Fruit fly (Drosophila melanogaster) whole organism, embryonic: ENCODE results near the gene Bap60.

Experiments used
- Abd-B ChIP-seq: fragments of 200-800 bp; sonication (Bioruptor generic); optimal IDR thresholded peaks from 2 replicates; lab custom pipeline; 2018; ENCODE audit warnings: missing biosample characterization, mild to moderate bottlenecking, missing genetic modification characterization, moderate library complexity
- Bdp1 ChIP-seq: fragments of 200-800 bp; sonication (Bioruptor generic); optimal IDR thresholded peaks from 3 replicates; lab custom pipeline; 2016; ENCODE audit warnings: missing biosample characterization, missing genetic modification characterization
- CG10147 ChIP-seq: fragments of 200-800 bp; sonication (Bioruptor generic); optimal IDR thresholded peaks from 2 replicates; lab custom pipeline; 2019; ENCODE audit warnings: missing biosample characterization, mild to moderate bottlenecking, missing genetic modification characterization, moderate library complexity
- CG1024 ChIP-seq: fragments of 200-800 bp; sonication (Bioruptor generic); IDR thresholded peaks from 2 replicates; pipeline ENCODE4 v1.3.6; 2022; ENCODE audit warnings: missing biosample characterization, missing genetic modification characterization
- CG10366 ChIP-seq: fragments of 200-800 bp; sonication (Bioruptor generic); IDR thresholded peaks from 2 replicates; pipeline ENCODE4 v1.3.6; 2022; ENCODE audit warnings: missing biosample characterization, missing genetic modification characterization
- CG10462 ChIP-seq: fragments of 200-800 bp; sonication (Bioruptor generic); optimal IDR thresholded peaks from 2 replicates; lab custom pipeline; 2016; ENCODE audit warnings: missing biosample characterization, missing genetic modification characterization
- CG12155 ChIP-seq: fragments of 200-800 bp; sonication (Bioruptor generic); optimal IDR thresholded peaks from 3 replicates; lab custom pipeline; 2016; ENCODE audit warnings: missing biosample characterization, missing genetic modification characterization
- CG1233 ChIP-seq: fragments of 200-800 bp; sonication (Bioruptor generic); optimal IDR thresholded peaks from 4 replicates; lab custom pipeline; 2018; ENCODE audit warnings: missing biosample characterization, mild to moderate bottlenecking, missing genetic modification characterization
- CG13296 ChIP-seq: fragments of 200-800 bp; sonication (Bioruptor generic); optimal IDR thresholded peaks from 3 replicates; lab custom pipeline; 2018; ENCODE audit warnings: missing biosample characterization, mild to moderate bottlenecking, missing genetic modification characterization
- CG13894 ChIP-seq: fragments of 200-800 bp; sonication (Bioruptor generic); optimal IDR thresholded peaks from 3 replicates; lab custom pipeline; 2018; ENCODE audit warnings: missing biosample characterization, mild to moderate bottlenecking, missing genetic modification characterization, moderate library complexity
- CG1529 ChIP-seq: fragments of 200-800 bp; sonication (Bioruptor generic); optimal IDR thresholded peaks from 3 replicates; lab custom pipeline; 2018; ENCODE audit warnings: missing biosample characterization, missing genetic modification characterization
- CG15514 ChIP-seq: fragments of 200-800 bp; sonication (Bioruptor generic); optimal IDR thresholded peaks from 3 replicates; lab custom pipeline; 2017; ENCODE audit warnings: missing biosample characterization, missing genetic modification characterization, mild to moderate bottlenecking, moderate library complexity, missing genetic modification reagents
- CG16779 ChIP-seq: fragments of 200-800 bp; sonication (Bioruptor generic); IDR thresholded peaks from 2 replicates; pipeline ENCODE4 v1.3.6; 2022; ENCODE audit warnings: missing biosample characterization, missing genetic modification characterization
- CG17829 ChIP-seq: fragments of 200-800 bp; optimal IDR thresholded peaks from 2 replicates; lab custom pipeline; 2019; ENCODE audit warnings: missing biosample characterization, mild to moderate bottlenecking, missing genetic modification characterization, moderate library complexity
- CG2712 ChIP-seq: fragments of 200-800 bp; optimal IDR thresholded peaks from 3 replicates; lab custom pipeline; 2019; ENCODE audit warnings: missing biosample characterization, mild to moderate bottlenecking, missing genetic modification characterization, moderate library complexity
- CG30020 ChIP-seq: fragments of 200-800 bp; optimal IDR thresholded peaks from 2 replicates; lab custom pipeline; 2019; ENCODE audit warnings: missing biosample characterization, mild to moderate bottlenecking, missing genetic modification characterization, moderate library complexity
- CG31365 ChIP-seq: fragments of 200-800 bp; sonication (Bioruptor generic); optimal IDR thresholded peaks from 2 replicates; lab custom pipeline; 2018; ENCODE audit warnings: missing biosample characterization, mild to moderate bottlenecking, missing genetic modification characterization
- CG4282 ChIP-seq: fragments of 200-800 bp; sonication (Bioruptor generic); optimal IDR thresholded peaks from 2 replicates; lab custom pipeline; 2016; ENCODE audit warnings: missing biosample characterization, missing genetic modification characterization
- CG4707 ChIP-seq: fragments of 200-800 bp; sonication (Bioruptor generic); optimal IDR thresholded peaks from 2 replicates; lab custom pipeline; 2018; ENCODE audit warnings: missing biosample characterization, mild to moderate bottlenecking, missing genetic modification characterization, moderate library complexity
- CG7786 ChIP-seq: fragments of 200-800 bp; sonication (Bioruptor generic); optimal IDR thresholded peaks from 2 replicates; lab custom pipeline; 2016; ENCODE audit warnings: missing biosample characterization, missing genetic modification characterization
- CG9609 ChIP-seq: fragments of 200-800 bp; sonication (Bioruptor generic); optimal IDR thresholded peaks from 3 replicates; lab custom pipeline; 2016; ENCODE audit warnings: missing biosample characterization, missing genetic modification characterization
- CG9727 ChIP-seq: fragments of 200-800 bp; sonication (Bioruptor generic); optimal IDR thresholded peaks from 3 replicates; lab custom pipeline; 2017; ENCODE audit warnings: missing biosample characterization, mild to moderate bottlenecking, missing genetic modification characterization
- CoRest ChIP-seq: fragments of 200-800 bp; sonication (Bioruptor generic); optimal IDR thresholded peaks from 3 replicates; lab custom pipeline; 2018; ENCODE audit warnings: missing biosample characterization, mild to moderate bottlenecking, missing genetic modification characterization, moderate library complexity
- Dek ChIP-seq: fragments of 200-800 bp; sonication (Bioruptor generic); optimal IDR thresholded peaks from 3 replicates; lab custom pipeline; 2019; ENCODE audit warnings: missing biosample characterization, mild to moderate bottlenecking, missing genetic modification characterization, moderate library complexity
- Dp ChIP-seq: fragments of 200-800 bp; sonication (Bioruptor generic); optimal IDR thresholded peaks from 2 replicates; lab custom pipeline; 2018; ENCODE audit warnings: missing biosample characterization, mild to moderate bottlenecking, missing genetic modification characterization, moderate library complexity
- HLH3B ChIP-seq: fragments of 200-800 bp; sonication (Bioruptor generic); IDR thresholded peaks from 2 replicates; pipeline ENCODE4 v1.3.6; 2022; ENCODE audit warnings: missing biosample characterization, missing genetic modification characterization
- Hmr ChIP-seq: fragments of 200-800 bp; sonication (Bioruptor generic); optimal IDR thresholded peaks from 3 replicates; lab custom pipeline; 2017; ENCODE audit warnings: mild to moderate bottlenecking, missing biosample characterization, missing genetic modification reagents, missing genetic modification characterization
- Hsf ChIP-seq: fragments of 200-800 bp; sonication (Bioruptor generic); optimal IDR thresholded peaks from 3 replicates; lab custom pipeline; 2016; ENCODE audit warnings: missing biosample characterization, missing genetic modification characterization
- Ravus ChIP-seq: fragments of 200-800 bp; sonication (Bioruptor generic); IDR thresholded peaks from 2 replicates; pipeline ENCODE4 v1.3.6; 2022; ENCODE audit warnings: missing biosample characterization, missing genetic modification characterization
- Sox100B ChIP-seq: fragments of 200-800 bp; sonication (Bioruptor generic); optimal IDR thresholded peaks from 3 replicates; lab custom pipeline; 2018; ENCODE audit warnings: missing biosample characterization, mild to moderate bottlenecking, missing genetic modification characterization
- Taf1 ChIP-seq: fragments of 200-800 bp; sonication (Bioruptor generic); IDR thresholded peaks from 2 replicates; pipeline ENCODE4 v1.3.6; 2022; ENCODE audit warnings: missing biosample characterization, missing genetic modification characterization
- ase ChIP-seq: fragments of 200-800 bp; sonication (Bioruptor generic); IDR thresholded peaks from 3 replicates; pipeline ENCODE4 v1.3.6; 2022; ENCODE audit warnings: missing biosample characterization, missing genetic modification characterization
- cato ChIP-seq: fragments of 200-800 bp; sonication (Bioruptor generic); optimal IDR thresholded peaks from 2 replicates; lab custom pipeline; 2016; ENCODE audit warnings: missing biosample characterization, missing genetic modification characterization, borderline replicate concordance
- caup ChIP-seq: fragments of 200-800 bp; sonication (Bioruptor generic); optimal IDR thresholded peaks from 3 replicates; lab custom pipeline; 2017; ENCODE audit warnings: missing biosample characterization, mild to moderate bottlenecking, missing genetic modification characterization, moderate library complexity; ENCODE audit not compliant: severe bottlenecking
- da ChIP-seq: fragments of 200-800 bp; sonication (Bioruptor generic); optimal IDR thresholded peaks from 2 replicates; lab custom pipeline; 2016; ENCODE audit warnings: missing biosample characterization, missing genetic modification characterization
- gce ChIP-seq: fragments of 200-800 bp; sonication (Bioruptor generic); IDR thresholded peaks from 3 replicates; pipeline ENCODE4 v1.3.6; 2022; ENCODE audit warnings: missing biosample characterization, missing genetic modification characterization
- gem ChIP-seq: fragments of 200-800 bp; sonication (Bioruptor generic); optimal IDR thresholded peaks from 2 replicates; lab custom pipeline; 2019; ENCODE audit warnings: missing biosample characterization, mild to moderate bottlenecking, missing genetic modification characterization, moderate library complexity
- gfzf ChIP-seq: fragments of 200-800 bp; sonication (Bioruptor generic); optimal IDR thresholded peaks from 2 replicates; lab custom pipeline; 2016; ENCODE audit warnings: missing biosample characterization, mild to moderate bottlenecking, missing genetic modification characterization, moderate library complexity
- kay ChIP-seq: fragments of 200-800 bp; sonication (Bioruptor generic); optimal IDR thresholded peaks from 2 replicates; lab custom pipeline; 2016; ENCODE audit warnings: missing biosample characterization, missing genetic modification characterization
- lab ChIP-seq: fragments of 200-800 bp; sonication (Bioruptor generic); optimal IDR thresholded peaks from 3 replicates; lab custom pipeline; 2017; ENCODE audit warnings: missing biosample characterization, missing genetic modification characterization, mild to moderate bottlenecking, moderate library complexity, missing genetic modification reagents
- lmd ChIP-seq: fragments of 200-800 bp; sonication (Bioruptor generic); IDR thresholded peaks from 2 replicates; pipeline ENCODE4 v1.3.6; 2022; ENCODE audit warnings: missing biosample characterization, missing genetic modification characterization
- mirr ChIP-seq: fragments of 200-800 bp; sonication (Bioruptor generic); optimal IDR thresholded peaks from 3 replicates; lab custom pipeline; 2018; ENCODE audit warnings: missing biosample characterization, mild to moderate bottlenecking, missing genetic modification characterization
- mld ChIP-seq: fragments of 200-800 bp; sonication (Bioruptor generic); IDR thresholded peaks from 3 replicates; pipeline ENCODE4 v1.3.6; 2022; ENCODE audit warnings: missing biosample characterization, missing genetic modification characterization; ENCODE audit not compliant: partially characterized antibody
- oc ChIP-seq: fragments of 200-800 bp; sonication (Bioruptor generic); optimal IDR thresholded peaks from 2 replicates; lab custom pipeline; 2018; ENCODE audit warnings: missing biosample characterization, mild to moderate bottlenecking, missing genetic modification characterization, moderate library complexity
- pb ChIP-seq: fragments of 200-800 bp; sonication (Bioruptor generic); optimal IDR thresholded peaks from 3 replicates; lab custom pipeline; 2016; ENCODE audit warnings: missing biosample characterization, missing genetic modification characterization
- shn ChIP-seq: fragments of 200-800 bp; sonication (Bioruptor generic); optimal IDR thresholded peaks from 3 replicates; lab custom pipeline; 2016; ENCODE audit warnings: missing biosample characterization, missing genetic modification characterization
- so ChIP-seq: fragments of 200-800 bp; sonication (Bioruptor generic); IDR thresholded peaks from 3 replicates; pipeline ENCODE4 v1.3.6; 2022; ENCODE audit warnings: missing biosample characterization, missing genetic modification characterization
- sob ChIP-seq: fragments of 200-800 bp; sonication (Bioruptor generic); IDR thresholded peaks from 2 replicates; pipeline ENCODE4 v1.3.6; 2022; ENCODE audit warnings: missing biosample characterization, missing genetic modification characterization
- sr ChIP-seq: fragments of 200-800 bp; sonication (Bioruptor generic); IDR thresholded peaks from 3 replicates; pipeline ENCODE4 v1.3.6; 2022; ENCODE audit warnings: missing biosample characterization, missing genetic modification characterization
- stc ChIP-seq: fragments of 200-800 bp; sonication (Bioruptor generic); IDR thresholded peaks from 2 replicates; pipeline ENCODE4 v1.3.6; 2022; ENCODE audit warnings: missing biosample characterization, missing genetic modification characterization
- vfl ChIP-seq: fragments of 200-800 bp; sonication (Bioruptor generic); optimal IDR thresholded peaks from 2 replicates; lab custom pipeline; 2016; ENCODE audit warnings: missing biosample characterization, missing genetic modification characterization

Gene Bap60

DNA sequence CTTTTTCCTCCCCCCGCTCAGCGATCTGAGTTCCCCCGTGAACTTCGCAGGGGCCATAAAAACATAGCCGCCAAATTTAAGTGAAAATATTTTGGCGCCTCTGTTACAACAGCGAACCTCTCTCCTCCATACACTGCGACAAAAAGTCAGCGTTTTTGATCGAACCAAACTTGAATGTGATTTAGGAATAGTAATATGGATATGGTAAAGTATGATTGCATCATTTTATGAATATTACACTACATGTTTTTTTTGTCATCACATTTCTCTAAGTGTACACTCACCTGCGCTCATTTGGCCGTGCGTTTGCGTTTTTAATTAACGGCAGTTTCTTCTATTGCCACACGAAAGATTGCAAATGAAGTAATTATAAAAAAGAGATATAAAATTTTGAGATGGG lies 23.6 kb downstream of the Bap60 start (continued):
- TF ChIP-seq pb (GFP tag; lab: Kevin White, UChicago) (peak; percentile 24), CG16779 (GFP tag; lab: Robert Waterston, UW) (no peak), lmd (GFP tag; lab: Robert Waterston, UW) (peak; percentile 53), caup (peak; percentile 20), CG2712 (tag; lab: Kevin White, UChicago) (peak; percentile 64), Sox100B (GFP tag; lab: Kevin White, UChicago) (peak; percentile 57), mirr (no peak), CG12155 (GFP tag; lab: Kevin White, UChicago) (peak; percentile 29), lab (peak; percentile 69), CG4282 (GFP tag; lab: Kevin White, UChicago) (no peak), CG30020 (tag; lab: Kevin White, UChicago) (no peak), CG1529 (peak; percentile 39), stc (peak; percentile 67; the same call in 1 of the 2 replicates), CG31365 (tag; lab: Kevin White, UChicago) (no peak), CG7786 (GFP tag; lab: Kevin White, UChicago) (peak; percentile 37), gem (tag; lab: Kevin White, UChicago) (peak; percentile 76), Ravus (peak; percentile 33), CG13296 (GFP tag; lab: Kevin White, UChicago) (no peak), CG17829 (tag; lab: Kevin White, UChicago) (peak; percentile 31), shn (GFP tag; lab: Kevin White, UChicago) (peak; percentile 4), so (GFP tag; lab: Robert Waterston, UW) (peak; percentile 45; the same call in 1 of the 3 replicates), mld (GFP tag; lab: Robert Waterston, UW) (no peak), Dek (peak; percentile 15), kay (peak; percentile 19), cato (no peak), Hmr (GFP tag; lab: Kevin White, UChicago) (peak; percentile 21), gce (GFP tag; lab: Robert Waterston, UW) (0 out of 3 replicates have a peak, but pooled peaks have one; percentile 55), CG15514 (GFP tag; lab: Kevin White, UChicago) (peak; percentile 35), sr (GFP tag; lab: Robert Waterston, UW) (0 out of 3 replicates have a peak, but pooled peaks have one; percentile 33), CG10462 (GFP tag; lab: Kevin White, UChicago) (peak; percentile 17), Dp (GFP tag; lab: Kevin White, UChicago) (no peak), Abd-B (GFP tag; lab: Kevin White, UChicago) (peak; percentile 23), gfzf (GFP tag; lab: Kevin White, UChicago) (no peak), CG10366 (GFP tag; lab: Robert Waterston, UW) (peak; percentile 60), sob (GFP tag; lab: Robert Waterston, UW) (peak; percentile 54; the same call in 1 of the 2 replicates), da (GFP tag; lab: Kevin White, UChicago) (no peak), CG9609 (no peak), ase (GFP tag; lab: Robert Waterston, UW) (peak; percentile 62; the same call in 1 of the 3 replicates), HLH3B (GFP tag; lab: Robert Waterston, UW) (peak; percentile 71), CG13894 (tag; lab: Kevin White, UChicago) (no peak), CG1024 (GFP tag; lab: Robert Waterston, UW) (0 out of 2 replicates have a peak, but pooled peaks have one; percentile 30), CoRest (tag; lab: Kevin White, UChicago) (peak; percentile 59), vfl (GFP tag; lab: Kevin White, UChicago) (no peak), oc (peak; percentile 45), Hsf (peak; percentile 39), CG4707 (GFP tag; lab: Kevin White, UChicago) (peak; percentile 37), Taf1 (GFP tag; lab: Robert Waterston, UW) (no peak), Bdp1 (GFP tag; lab: Kevin White, UChicago) (no peak), CG1233 (GFP tag; lab: Kevin White, UChicago) (peak; percentile 18), CG10147 (GFP tag; lab: Kevin White, UChicago) (no peak), CG9727 (GFP tag; lab: Kevin White, UChicago) (peak; percentile 38)
